Worm (Caenorhabditis elegans) whole organism, early embryonic: ENCODE data around the gene atad-3.

Experiments used
- ama-1 ChIP-seq: fragments of 150-350 bp; optimal IDR thresholded peaks from 2 replicates; lab custom pipeline; 2014
- ceh-13 ChIP-seq: fragments of 200-800 bp; sonication (Bioruptor generic); optimal IDR thresholded peaks from 2 replicates; lab custom pipeline; 2018; ENCODE audit warnings: mild to moderate bottlenecking, missing genetic modification characterization, missing compliant biosample characterization
- ets-7 ChIP-seq: sonication (generic microtip); optimal IDR thresholded peaks from 2 replicates; lab custom pipeline; 2016; ENCODE audit warnings: missing genotype, missing genetic modification characterization, missing compliant biosample characterization
- flt-1 ChIP-seq: fragments of 200-800 bp; sonication (Bioruptor generic); IDR thresholded peaks from 2 replicates; pipeline ENCODE4 v1.3.6; 2022; ENCODE audit warnings: missing genetic modification characterization, missing compliant biosample characterization
- hmg-4 ChIP-seq: fragments of 200-800 bp; sonication (Bioruptor generic); optimal IDR thresholded peaks from 2 replicates; lab custom pipeline; 2018; ENCODE audit warnings: mild to moderate bottlenecking, missing genetic modification characterization, missing compliant biosample characterization
- hnd-1 ChIP-seq: sonication (generic microtip); optimal IDR thresholded peaks from 2 replicates; lab custom pipeline; 2016; ENCODE audit warnings: missing genetic modification characterization, missing compliant biosample characterization
- scrt-1 ChIP-seq: fragments of 200-800 bp; sonication (Bioruptor generic); IDR thresholded peaks from 2 replicates; pipeline ENCODE4 v1.3.6; 2022; ENCODE audit warnings: missing genetic modification characterization, missing compliant biosample characterization
- sea-1 ChIP-seq: fragments of 200-800 bp; sonication (Bioruptor generic); conservative IDR thresholded peaks from 2 replicates; pipeline ENCODE4 v1.3.6; 2022; ENCODE audit warnings: missing genetic modification characterization, missing compliant biosample characterization
- tbx-11 ChIP-seq: fragments of 200-800 bp; sonication (Bioruptor generic); IDR thresholded peaks from 2 replicates; pipeline ENCODE4 v1.3.6; 2022; ENCODE audit warnings: missing genetic modification characterization, missing compliant biosample characterization
- tbx-37 ChIP-seq: fragments of 200-800 bp; sonication (Bioruptor generic); conservative IDR thresholded peaks from 2 replicates; pipeline ENCODE4 v1.3.6; 2022; ENCODE audit warnings: missing genetic modification reagents, missing genetic modification characterization, missing compliant biosample characterization
- tra-4 ChIP-seq: sonication (generic microtip); optimal IDR thresholded peaks from 2 replicates; lab custom pipeline; 2017; ENCODE audit warnings: missing genetic modification characterization, missing compliant biosample characterization

ce11 chrII:10288926-10289325 lies 40.1 kb downstream of the atad-3 start:
- no peak for TF ChIP-seq ets-7 (tag; lab: Kevin White, UChicago)
- TF ChIP-seq ama-1 (lab: Kevin White, UChicago) = no peak
- no peak for TF ChIP-seq tra-4 (tag; lab: Kevin White, UChicago)
- TF ChIP-seq scrt-1 (GFP tag; lab: Robert Waterston, UW) = no peak
- TF ChIP-seq hnd-1 (tag; lab: Kevin White, UChicago) = no peak
- TF ChIP-seq ceh-13 = no peak
- no peak for TF ChIP-seq sea-1
- TF ChIP-seq flt-1 (GFP tag; lab: Robert Waterston, UW) = no peak
- no peak for TF ChIP-seq tbx-11 (GFP tag; lab: Robert Waterston, UW)
- no peak for TF ChIP-seq tbx-37 (GFP tag; lab: Robert Waterston, UW)
- no peak for TF ChIP-seq hmg-4 (GFP tag; lab: Kevin White, UChicago)
